Fruit fly (Drosophila melanogaster) whole organism, pupa: ENCODE data around the gene Est-Q.

ENCODE experiments used
- CG10348 ChIP-seq: fragments of 200-800 bp; sonication (Bioruptor generic); IDR thresholded peaks from 2 replicates; pipeline ENCODE4 v1.3.6; 2022; ENCODE audit warnings: missing biosample characterization, missing genetic modification characterization
- CG12605 ChIP-seq: fragments of 200-800 bp; sonication (Bioruptor generic); IDR thresholded peaks from 2 replicates; pipeline ENCODE4 v1.3.6; 2022; ENCODE audit warnings: missing biosample characterization, missing genetic modification characterization
- CG13204 ChIP-seq: fragments of 200-800 bp; sonication (Bioruptor generic); optimal IDR thresholded peaks from 2 replicates; lab custom pipeline; 2018; ENCODE audit warnings: missing biosample characterization, mild to moderate bottlenecking, missing genetic modification characterization, moderate library complexity
- CG14655 ChIP-seq: fragments of 200-800 bp; sonication (Bioruptor generic); optimal IDR thresholded peaks from 3 replicates; lab custom pipeline; 2017; ENCODE audit warnings: mild to moderate bottlenecking, missing biosample characterization, missing genetic modification reagents, missing genetic modification characterization
- CG15710 ChIP-seq: fragments of 200-800 bp; sonication (Bioruptor generic); optimal IDR thresholded peaks from 2 replicates; lab custom pipeline; 2018; ENCODE audit warnings: missing biosample characterization, mild to moderate bottlenecking, missing genetic modification characterization, moderate library complexity
- CG17806 ChIP-seq: fragments of 200-800 bp; sonication (Bioruptor generic); optimal IDR thresholded peaks from 2 replicates; lab custom pipeline; 2018; ENCODE audit warnings: missing biosample characterization, mild to moderate bottlenecking, missing genetic modification characterization, moderate library complexity
- CG32121 ChIP-seq: fragments of 200-800 bp; sonication (Bioruptor generic); IDR thresholded peaks from 2 replicates; pipeline ENCODE4 v1.3.6; 2022; ENCODE audit warnings: missing biosample characterization, missing genetic modification characterization
- CG34367 ChIP-seq: fragments of 200-800 bp; sonication (Bioruptor generic); optimal IDR thresholded peaks from 2 replicates; lab custom pipeline; 2018; ENCODE audit warnings: missing biosample characterization, mild to moderate bottlenecking, missing genetic modification characterization
- CG4496 ChIP-seq: fragments of 200-800 bp; sonication (Bioruptor generic); IDR thresholded peaks from 3 replicates; pipeline ENCODE4 v1.3.6; 2022; ENCODE audit warnings: missing biosample characterization, missing genetic modification characterization
- CG8159 ChIP-seq: fragments of 200-800 bp; sonication (Bioruptor generic); optimal IDR thresholded peaks from 3 replicates; lab custom pipeline; 2018; ENCODE audit warnings: missing biosample characterization, mild to moderate bottlenecking, missing genetic modification characterization, moderate library complexity
- CG8301 ChIP-seq: fragments of 200-800 bp; sonication (Bioruptor generic); optimal IDR thresholded peaks from 2 replicates; lab custom pipeline; 2018; ENCODE audit warnings: missing biosample characterization, mild to moderate bottlenecking, missing genetic modification characterization
- CG9948 ChIP-seq: fragments of 200-800 bp; sonication (Bioruptor generic); optimal IDR thresholded peaks from 2 replicates; lab custom pipeline; 2018; ENCODE audit warnings: missing biosample characterization, mild to moderate bottlenecking, missing genetic modification characterization, moderate library complexity
- D1 ChIP-seq: fragments of 200-800 bp; sonication (Bioruptor generic); optimal IDR thresholded peaks from 2 replicates; lab custom pipeline; 2018; ENCODE audit warnings: missing biosample characterization, mild to moderate bottlenecking, missing genetic modification characterization, moderate library complexity
- EcR ChIP-seq: fragments of 200-800 bp; sonication (Bioruptor generic); optimal IDR thresholded peaks from 3 replicates; lab custom pipeline; 2019; ENCODE audit warnings: missing biosample characterization, missing genetic modification characterization, mild to moderate bottlenecking, moderate library complexity, missing genetic modification reagents
- Ets98B ChIP-seq: fragments of 200-800 bp; sonication (Bioruptor generic); IDR thresholded peaks from 2 replicates; pipeline ENCODE4 v1.3.6; 2022; ENCODE audit warnings: missing biosample characterization, missing genetic modification characterization
- Pif1A ChIP-seq: fragments of 200-800 bp; sonication (Bioruptor generic); optimal IDR thresholded peaks from 3 replicates; lab custom pipeline; 2016; ENCODE audit warnings: missing biosample characterization, missing genetic modification characterization
- Pif1B ChIP-seq: fragments of 200-800 bp; sonication (Bioruptor generic); optimal IDR thresholded peaks from 3 replicates; lab custom pipeline; 2016; ENCODE audit warnings: missing biosample characterization, missing genetic modification characterization
- Snoo ChIP-seq: fragments of 200-800 bp; sonication (Bioruptor generic); optimal IDR thresholded peaks from 3 replicates; lab custom pipeline; 2017; ENCODE audit warnings: missing biosample characterization, mild to moderate bottlenecking, missing genetic modification characterization, inconsistent platforms
- fd96Ca ChIP-seq: fragments of 200-800 bp; sonication (Bioruptor generic); IDR thresholded peaks from 3 replicates; pipeline ENCODE4 v1.3.6; 2022; ENCODE audit warnings: missing biosample characterization, missing genetic modification characterization
- gl ChIP-seq: fragments of 200-800 bp; sonication (Bioruptor generic); optimal IDR thresholded peaks from 2 replicates; lab custom pipeline; 2018; ENCODE audit warnings: missing biosample characterization, mild to moderate bottlenecking, missing genetic modification characterization
- rn ChIP-seq: fragments of 200-800 bp; sonication (Bioruptor generic); IDR thresholded peaks from 2 replicates; pipeline ENCODE4 v1.3.6; 2022; ENCODE audit warnings: missing biosample characterization, missing genetic modification characterization

Gene Est-Q

DNA sequence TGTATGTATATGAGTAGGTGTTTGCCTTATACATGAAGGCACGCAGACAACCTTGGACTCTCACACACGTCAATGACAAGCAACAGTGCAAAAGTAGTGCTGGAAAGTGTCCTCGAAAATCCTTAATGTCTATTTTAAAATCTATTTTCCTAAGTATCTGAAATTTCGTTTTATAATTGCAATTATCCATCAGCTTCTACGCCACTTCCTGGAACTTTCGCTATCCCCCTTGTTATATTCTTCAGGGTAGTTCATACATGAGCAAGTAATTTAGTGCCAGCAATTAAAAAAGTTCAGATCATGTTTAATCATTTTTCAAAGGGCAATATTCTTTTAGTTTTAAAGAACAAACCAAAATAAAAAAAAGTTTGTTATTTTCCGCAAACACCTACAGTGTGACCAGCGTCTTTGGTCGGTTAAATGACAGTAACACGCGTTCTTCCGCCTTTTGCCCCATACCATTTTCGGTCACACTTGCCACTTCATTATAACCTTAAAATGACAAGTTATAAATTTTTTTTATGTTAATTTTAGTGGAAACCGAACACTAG lies 15.6 kb downstream of the Est-Q start:
- TF ChIP-seq D1 (no peak), CG9948 (tag; lab: Kevin White, UChicago) (peak; percentile 8), CG14655 (GFP tag; lab: Kevin White, UChicago) (peak; percentile 28), CG32121 (GFP tag; lab: Robert Waterston, UW) (0 out of 2 replicates have a peak, but pooled peaks have one; percentile 39), CG15710 (peak; percentile 13), gl (tag; lab: Kevin White, UChicago) (no peak), CG10348 (no peak), fd96Ca (GFP tag; lab: Robert Waterston, UW) (0 out of 3 replicates have a peak, but pooled peaks have one; percentile 6), CG8159 (tag; lab: Kevin White, UChicago) (peak; percentile 28), CG8301 (tag; lab: Kevin White, UChicago) (peak; percentile 22), CG4496 (GFP tag; lab: Robert Waterston, UW) (no peak), Ets98B (GFP tag; lab: Robert Waterston, UW) (peak; percentile 33; the same call in 1 of the 2 replicates), CG34367 (no peak), rn (GFP tag; lab: Robert Waterston, UW) (no peak), Pif1A (GFP tag; lab: Kevin White, UChicago) (peak; percentile 36), CG12605 (GFP tag; lab: Robert Waterston, UW) (0 out of 2 replicates have a peak, but pooled peaks have one; percentile 39), CG17806 (tag; lab: Kevin White, UChicago) (peak; percentile 4), Pif1B (GFP tag; lab: Kevin White, UChicago) (peak; percentile 16), Snoo (peak; percentile 13), CG13204 (no peak), EcR (GFP tag; lab: Kevin White, UChicago) (peak; percentile 77)
- TF ChIP-seq, all 21 proteins: peak for 14

DNA sequence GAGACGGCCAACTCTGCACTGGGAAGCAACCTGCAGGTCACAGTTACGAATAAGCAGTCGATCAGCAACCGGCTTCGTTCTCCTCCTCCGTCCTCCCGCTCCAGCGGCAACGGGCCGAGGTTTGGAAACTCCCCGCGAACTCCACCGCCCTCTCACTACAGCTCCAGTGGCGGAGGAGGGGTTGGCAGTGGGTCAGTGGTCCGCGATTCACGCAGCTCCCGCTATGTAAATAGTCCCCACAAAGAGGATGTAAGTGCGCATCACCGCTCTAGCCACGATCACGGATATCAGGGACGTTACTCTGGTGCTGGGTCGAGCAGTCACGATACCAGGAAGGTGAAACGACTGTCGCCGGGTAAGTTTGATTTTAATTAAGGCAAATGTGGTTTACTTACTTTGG lies 17.1 kb downstream of the Est-Q start:
- no peak for TF ChIP-seq CG12605 (GFP tag; lab: Robert Waterston, UW)
- no peak for TF ChIP-seq D1

DNA sequence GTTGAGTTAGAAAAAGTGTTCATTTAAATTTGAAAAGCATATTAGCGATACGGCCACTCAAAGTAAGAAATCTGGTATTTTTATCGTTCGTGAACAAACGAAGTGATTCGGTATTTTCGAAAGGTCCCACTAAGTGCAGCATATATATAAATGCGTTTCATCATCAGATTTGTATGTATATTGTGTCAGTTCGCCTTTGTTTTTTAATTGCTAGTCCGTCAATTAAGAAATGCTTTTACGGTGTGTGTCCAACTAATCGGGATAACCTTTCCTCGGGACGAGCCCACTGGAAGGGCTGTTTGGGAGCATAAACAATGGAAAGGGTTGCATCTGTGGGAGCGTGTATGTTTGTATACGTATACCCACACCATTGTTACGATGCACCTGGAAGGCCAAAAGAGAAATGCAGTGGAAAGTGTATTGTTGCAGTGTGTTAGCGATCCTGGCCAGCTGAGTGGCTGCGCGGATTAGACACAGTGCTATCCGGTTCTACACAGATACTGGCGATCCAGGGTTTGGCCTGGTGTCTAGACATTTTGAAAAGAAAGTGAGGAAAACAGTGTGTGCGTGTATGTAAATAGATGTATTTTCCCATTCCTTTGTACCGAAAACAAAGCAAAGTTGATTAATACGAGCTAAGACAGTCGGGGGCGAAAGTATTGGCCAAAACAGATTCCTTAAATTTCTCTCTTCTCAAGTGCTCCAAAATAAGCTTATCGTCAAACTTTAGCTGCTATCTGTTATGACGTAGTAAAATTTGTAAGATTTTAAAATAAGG lies 22.0 kb downstream of the Est-Q start, which contains the start of gene CG7611:
CG7611 (plus strand) TSS at position 128 of the 778 bp plus-strand sequence.
- TF ChIP-seq CG4496 (GFP tag; lab: Robert Waterston, UW): no peak; the same call in 2 of the 3 replicates
- peak; percentile 15 for TF ChIP-seq EcR (GFP tag; lab: Kevin White, UChicago)
- TF ChIP-seq, all 21 proteins: peak for 1

DNA sequence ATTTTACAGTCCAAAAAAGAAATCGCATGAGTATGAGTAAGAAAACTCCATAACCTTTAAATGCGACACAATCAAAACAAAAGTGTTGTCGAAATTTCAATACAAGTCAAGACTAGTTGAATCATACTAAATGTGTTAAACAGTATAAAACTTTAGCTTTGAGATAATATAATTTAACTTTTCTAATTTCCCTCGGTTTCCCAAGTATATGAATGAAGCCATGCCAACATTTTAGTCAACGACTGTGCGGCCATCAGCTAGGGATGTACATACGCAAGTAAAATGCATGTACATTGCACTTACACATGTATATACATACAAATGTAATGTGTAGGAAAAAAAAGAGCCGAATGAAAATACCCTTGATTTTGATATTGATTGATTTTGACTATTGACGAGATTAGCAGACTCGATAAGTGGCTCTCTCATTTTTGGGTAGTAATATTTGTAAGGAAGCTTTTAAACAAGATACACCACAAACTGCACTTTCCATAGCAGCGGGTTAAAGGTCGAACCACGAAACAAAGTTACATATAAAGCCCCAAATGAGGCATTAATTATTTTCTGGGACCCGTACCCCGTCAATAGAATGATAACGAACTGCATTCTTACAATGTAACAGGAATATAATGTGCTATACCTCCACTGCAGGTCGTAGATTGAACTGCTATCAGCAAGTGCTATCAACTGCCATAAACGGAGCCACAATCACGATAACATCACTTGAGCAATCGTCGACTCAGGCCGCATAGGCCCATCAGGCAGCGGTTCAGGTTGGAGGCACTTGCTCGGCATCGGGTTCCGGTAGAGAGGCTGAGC lies 23.1 kb downstream of the Est-Q start:
- TF ChIP-seq CG4496 (GFP tag; lab: Robert Waterston, UW) (no peak; the same call in 2 of the 3 replicates), CG8159 (tag; lab: Kevin White, UChicago) (no peak), CG34367 (no peak), gl (tag; lab: Kevin White, UChicago) (no peak), CG32121 (GFP tag; lab: Robert Waterston, UW) (peak; percentile 67), D1 (no peak), EcR (GFP tag; lab: Kevin White, UChicago) (no peak), CG13204 (no peak), CG10348 (no peak), CG15710 (peak; percentile 33), Pif1B (GFP tag; lab: Kevin White, UChicago) (peak; percentile 54), fd96Ca (GFP tag; lab: Robert Waterston, UW) (no peak), rn (GFP tag; lab: Robert Waterston, UW) (no peak; the same call in 1 of the 2 replicates), CG12605 (GFP tag; lab: Robert Waterston, UW) (no peak), CG8301 (tag; lab: Kevin White, UChicago) (peak; percentile 44), Snoo (peak; percentile 16), Pif1A (GFP tag; lab: Kevin White, UChicago) (no peak), Ets98B (GFP tag; lab: Robert Waterston, UW) (peak; percentile 60), CG14655 (GFP tag; lab: Kevin White, UChicago) (no peak), CG9948 (tag; lab: Kevin White, UChicago) (peak; percentile 4), CG17806 (tag; lab: Kevin White, UChicago) (peak; percentile 38)

DNA sequence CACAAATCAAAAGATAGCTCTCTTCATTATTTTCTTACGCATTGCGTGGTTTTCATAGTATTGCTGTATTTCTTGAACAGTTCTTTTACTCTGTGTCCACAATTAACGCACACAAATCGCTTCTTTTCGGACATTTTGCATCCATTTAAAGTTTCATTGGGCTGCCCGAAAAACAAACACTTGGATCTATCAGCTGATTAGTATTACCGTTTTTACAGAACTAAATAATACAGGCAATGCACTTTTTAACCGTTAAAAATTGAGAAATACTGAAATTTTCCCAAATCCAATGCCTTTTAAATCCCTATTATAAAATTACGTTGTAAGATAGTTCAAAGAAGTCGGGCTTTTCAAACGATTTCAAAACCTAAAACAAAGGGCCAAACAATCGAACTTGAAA lies 27.9 kb downstream of the Est-Q start, which contains the start of gene Arv1:
Arv1 (minus strand) TSS at position 226 of the 400 bp plus-strand sequence.
- TF ChIP-seq D1 (no peak), Pif1B (GFP tag; lab: Kevin White, UChicago) (no peak), CG8301 (tag; lab: Kevin White, UChicago) (no peak)
